Fruit fly (Drosophila melanogaster) S2 (cell line): ENCODE data around the gene CG13252.

Source experiments
- CG8478 ChIP-seq: fragments of >200 bp; optimal IDR thresholded peaks from 2 replicates; lab custom pipeline; 2018
- CTCF ChIP-seq, 2 experiments: fragments of >200 bp; optimal IDR thresholded peaks; 2 replicates each; lab custom pipeline; 2018

DNA sequence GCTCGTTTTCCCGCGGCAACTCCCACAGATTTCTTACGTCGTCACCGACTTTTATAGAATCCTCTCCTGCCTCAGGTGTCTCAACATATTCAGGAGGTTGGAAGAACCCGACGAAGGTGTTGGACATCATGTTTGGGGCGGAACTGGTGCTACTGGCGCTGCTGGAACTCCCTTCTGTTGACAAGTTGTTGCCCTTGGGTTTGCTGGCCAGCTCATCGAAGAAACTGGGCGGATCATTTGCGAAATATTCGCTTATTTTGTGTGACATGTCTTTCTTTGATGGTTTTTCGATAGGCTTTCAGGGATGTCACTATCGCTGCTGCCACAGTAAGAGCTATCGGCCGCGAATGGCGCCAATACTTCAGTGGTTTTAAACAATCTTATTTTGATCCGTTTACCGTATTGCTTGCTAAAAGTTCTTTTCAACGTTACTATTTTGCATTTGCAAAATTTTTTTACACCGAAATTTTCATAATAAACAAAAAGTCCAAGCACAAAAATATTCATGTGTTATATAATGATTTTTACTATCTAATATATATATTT lies 57.5 kb downstream of the CG13252 start, which contains the start of gene CG11396:
- no peak for TF ChIP-seq CG8478 (lab: Kevin White, UChicago)
- no peak for TF ChIP-seq CTCF (optimal IDR thresholded peaks at IDR 0.05; lab: Kevin White, UChicago)
